Fruit fly (Drosophila melanogaster) whole organism, embryonic: ENCODE data around the gene UbcE2H.

ENCODE experiments used
- Antp ChIP-seq: fragments of 200-800 bp; sonication (Bioruptor generic); optimal IDR thresholded peaks from 3 replicates; lab custom pipeline; 2016; ENCODE audit warnings: missing biosample characterization, missing genetic modification characterization
- CG10274 ChIP-seq: fragments of 200-800 bp; sonication (Bioruptor generic); optimal IDR thresholded peaks from 3 replicates; lab custom pipeline; 2017; ENCODE audit warnings: missing biosample characterization, mild to moderate bottlenecking, missing genetic modification characterization
- CG10565 ChIP-seq: fragments of 200-800 bp; sonication (Bioruptor generic); optimal IDR thresholded peaks from 3 replicates; lab custom pipeline; 2016; ENCODE audit warnings: missing biosample characterization, mild to moderate bottlenecking, missing genetic modification characterization
- CG11723 ChIP-seq: fragments of 200-800 bp; sonication (Bioruptor generic); optimal IDR thresholded peaks from 2 replicates; lab custom pipeline; 2017; ENCODE audit warnings: missing biosample characterization, mild to moderate bottlenecking, missing genetic modification characterization
- CG15011 ChIP-seq: fragments of 200-800 bp; sonication (Bioruptor generic); optimal IDR thresholded peaks from 3 replicates; lab custom pipeline; 2018; ENCODE audit warnings: missing biosample characterization, mild to moderate bottlenecking, missing genetic modification characterization
- CG15269 ChIP-seq: fragments of 200-800 bp; sonication (Bioruptor generic); optimal IDR thresholded peaks from 2 replicates; lab custom pipeline; 2018; ENCODE audit warnings: missing biosample characterization, mild to moderate bottlenecking, missing genetic modification characterization, moderate library complexity
- CG16815 ChIP-seq: fragments of 200-800 bp; sonication (Bioruptor generic); optimal IDR thresholded peaks from 3 replicates; lab custom pipeline; 2017; ENCODE audit warnings: missing biosample characterization, mild to moderate bottlenecking, missing genetic modification characterization
- CG16863 ChIP-seq: fragments of 200-800 bp; sonication (Bioruptor generic); optimal IDR thresholded peaks from 3 replicates; lab custom pipeline; 2016; ENCODE audit warnings: missing biosample characterization, missing genetic modification characterization
- CG1832 ChIP-seq: fragments of 200-800 bp; sonication (Bioruptor generic); optimal IDR thresholded peaks from 2 replicates; lab custom pipeline; 2017; ENCODE audit warnings: missing biosample characterization, mild to moderate bottlenecking, missing genetic modification characterization, inconsistent platforms
- CG18619 ChIP-seq: fragments of 200-800 bp; sonication (Bioruptor generic); optimal IDR thresholded peaks from 3 replicates; lab custom pipeline; 2017; ENCODE audit warnings: missing biosample characterization, mild to moderate bottlenecking, missing genetic modification characterization
- CG33557 ChIP-seq: fragments of 200-800 bp; sonication (Bioruptor generic); optimal IDR thresholded peaks from 2 replicates; lab custom pipeline; 2019; ENCODE audit warnings: missing biosample characterization, mild to moderate bottlenecking, missing genetic modification characterization, moderate library complexity
- CG34224 ChIP-seq: fragments of 200-800 bp; sonication (Bioruptor generic); IDR thresholded peaks from 3 replicates; pipeline ENCODE4 v1.3.6; 2022; ENCODE audit warnings: missing biosample characterization, missing genetic modification characterization; ENCODE audit not compliant: partially characterized antibody
- CG3847 ChIP-seq: fragments of 200-800 bp; sonication (Bioruptor generic); IDR thresholded peaks from 2 replicates; pipeline ENCODE4 v1.3.6; 2022; ENCODE audit warnings: missing biosample characterization, missing genetic modification characterization
- CG4617 ChIP-seq: fragments of 200-800 bp; sonication (Bioruptor generic); optimal IDR thresholded peaks from 3 replicates; lab custom pipeline; 2016; ENCODE audit warnings: missing biosample characterization, missing genetic modification characterization, borderline replicate concordance
- CG9437 ChIP-seq: fragments of 200-800 bp; sonication (Bioruptor generic); optimal IDR thresholded peaks from 2 replicates; lab custom pipeline; 2018; ENCODE audit warnings: missing biosample characterization, mild to moderate bottlenecking, missing genetic modification characterization
- CG9817 ChIP-seq: fragments of 200-800 bp; sonication (Bioruptor generic); optimal IDR thresholded peaks from 2 replicates; lab custom pipeline; 2018; ENCODE audit warnings: missing biosample characterization, mild to moderate bottlenecking, missing genetic modification characterization, moderate library complexity
- D ChIP-seq, 2 experiments: fragments of 200-800 bp in 1 of 2; fragments of >200 bp in 1 of 2; sonication (Bioruptor generic) in 1 of 2; optimal IDR thresholded peaks; 2 replicates in 1 of 2; 3 replicates in 1 of 2; lab custom pipeline; 2017; ENCODE audit warnings: mild to moderate bottlenecking in 1 of 2, missing biosample characterization in 1 of 2, missing genetic modification characterization in 1 of 2, missing genetic modification reagents in 1 of 2
- Dbx ChIP-seq: fragments of 200-800 bp; sonication (Bioruptor generic); IDR thresholded peaks from 3 replicates; pipeline ENCODE4 v1.3.6; 2022; ENCODE audit warnings: missing biosample characterization, missing genetic modification characterization
- Elba2 ChIP-seq: fragments of 200-800 bp; sonication (Bioruptor generic); optimal IDR thresholded peaks from 3 replicates; lab custom pipeline; 2016; ENCODE audit warnings: missing biosample characterization, missing genetic modification characterization
- Fer3 ChIP-seq: fragments of 200-800 bp; sonication (Bioruptor generic); optimal IDR thresholded peaks from 2 replicates; lab custom pipeline; 2018; ENCODE audit warnings: missing biosample characterization, mild to moderate bottlenecking, missing genetic modification characterization, moderate library complexity
- MESR4 ChIP-seq: fragments of 200-800 bp; sonication (Bioruptor generic); optimal IDR thresholded peaks from 2 replicates; lab custom pipeline; 2018; ENCODE audit warnings: missing biosample characterization, mild to moderate bottlenecking, missing genetic modification characterization, moderate library complexity
- Meics ChIP-seq: fragments of 200-800 bp; sonication (Bioruptor generic); optimal IDR thresholded peaks from 2 replicates; lab custom pipeline; 2017; ENCODE audit warnings: missing biosample characterization, mild to moderate bottlenecking, missing genetic modification characterization
- Pdp1 ChIP-seq, 2 experiments: fragments of 200-800 bp; sonication (Bioruptor generic); optimal IDR thresholded peaks; 3 replicates each; lab custom pipeline; 2016; ENCODE audit warnings: missing biosample characterization in 2 of 2, missing genetic modification characterization in 2 of 2, mild to moderate bottlenecking in 1 of 2, moderate library complexity in 1 of 2
- Rfx ChIP-seq: fragments of 200-800 bp; sonication (Bioruptor generic); IDR thresholded peaks from 2 replicates; pipeline ENCODE4 v1.3.6; 2022; ENCODE audit warnings: missing biosample characterization, missing genetic modification characterization
- Scr ChIP-seq: fragments of 200-800 bp; sonication (Bioruptor generic); IDR thresholded peaks from 2 replicates; pipeline ENCODE4 v1.3.6; 2022; ENCODE audit warnings: missing biosample characterization, missing genetic modification characterization; ENCODE audit not compliant: partially characterized antibody
- Sin3A ChIP-seq: fragments of >200 bp; optimal IDR thresholded peaks from 2 replicates; lab custom pipeline; 2018
- Sox100B ChIP-seq: fragments of 200-800 bp; sonication (Bioruptor generic); optimal IDR thresholded peaks from 3 replicates; lab custom pipeline; 2018; ENCODE audit warnings: missing biosample characterization, mild to moderate bottlenecking, missing genetic modification characterization
- YL-1 ChIP-seq: fragments of 200-800 bp; sonication (Bioruptor generic); optimal IDR thresholded peaks from 3 replicates; lab custom pipeline; 2017; ENCODE audit warnings: missing biosample characterization, mild to moderate bottlenecking, missing genetic modification characterization
- ab ChIP-seq: fragments of 200-800 bp; sonication (Bioruptor generic); optimal IDR thresholded peaks from 2 replicates; lab custom pipeline; 2016; ENCODE audit warnings: missing biosample characterization, missing genetic modification characterization
- abd-A ChIP-seq: fragments of 200-800 bp; sonication (Bioruptor generic); optimal IDR thresholded peaks from 3 replicates; lab custom pipeline; 2019; ENCODE audit warnings: missing biosample characterization, mild to moderate bottlenecking, missing genetic modification characterization, moderate library complexity
- ase ChIP-seq: fragments of 200-800 bp; sonication (Bioruptor generic); IDR thresholded peaks from 3 replicates; pipeline ENCODE4 v1.3.6; 2022; ENCODE audit warnings: missing biosample characterization, missing genetic modification characterization
- bbx ChIP-seq: fragments of 200-800 bp; sonication (Bioruptor generic); IDR thresholded peaks from 2 replicates; pipeline ENCODE4 v1.3.6; 2022; ENCODE audit warnings: missing biosample characterization, missing genetic modification characterization; ENCODE audit not compliant: partially characterized antibody
- eve ChIP-seq, 2 experiments: fragments of >200 bp; optimal IDR thresholded peaks; 2 replicates each; lab custom pipeline; 2017; ENCODE audit warnings: missing biosample characterization in 2 of 2, missing genetic modification characterization in 2 of 2
- kay ChIP-seq: fragments of 200-800 bp; sonication (Bioruptor generic); optimal IDR thresholded peaks from 2 replicates; lab custom pipeline; 2016; ENCODE audit warnings: missing biosample characterization, missing genetic modification characterization
- knrl ChIP-seq: fragments of 200-800 bp; sonication (Bioruptor generic); IDR thresholded peaks from 3 replicates; pipeline ENCODE4 v1.3.6; 2022; ENCODE audit warnings: missing biosample characterization, missing genetic modification characterization; ENCODE audit not compliant: partially characterized antibody
- lov ChIP-seq, 2 experiments: fragments of 200-800 bp in 1 of 2; fragments of >200 bp in 1 of 2; sonication (Bioruptor generic) in 1 of 2; IDR thresholded peaks in 1 of 2; optimal IDR thresholded peaks in 1 of 2; 2 replicates in 1 of 2; 3 replicates in 1 of 2; pipeline versions ENCODE4 v1.3.6 to Lab custom; 2017 to 2022; ENCODE audit warnings: missing biosample characterization in 1 of 2, missing genetic modification characterization in 1 of 2
- maf-S ChIP-seq: fragments of 200-800 bp; sonication (Bioruptor generic); optimal IDR thresholded peaks from 2 replicates; lab custom pipeline; 2016; ENCODE audit warnings: missing biosample characterization, missing genetic modification characterization
- mam ChIP-seq: fragments of 200-800 bp; sonication (Bioruptor generic); optimal IDR thresholded peaks from 3 replicates; lab custom pipeline; 2016; ENCODE audit warnings: missing biosample characterization, missing genetic modification characterization
- prd ChIP-seq, 3 experiments: fragments of >200 bp in 2 of 3; fragments of 200-800 bp in 1 of 3; sonication (Bioruptor generic) in 1 of 3; optimal IDR thresholded peaks in 2 of 3; IDR thresholded peaks in 1 of 3; 2 replicates in 2 of 3; 3 replicates in 1 of 3; pipeline versions ENCODE4 v1.3.6 to Lab custom; 2017 to 2022; ENCODE audit warnings: missing biosample characterization in 1 of 3, missing genetic modification characterization in 1 of 3
- ro ChIP-seq: fragments of 200-800 bp; sonication (Bioruptor generic); IDR thresholded peaks from 2 replicates; pipeline ENCODE4 v1.3.6; 2022; ENCODE audit warnings: missing biosample characterization, missing genetic modification characterization
- row ChIP-seq: fragments of 200-800 bp; sonication (Bioruptor generic); IDR thresholded peaks from 3 replicates; pipeline ENCODE4 v1.3.6; 2022; ENCODE audit warnings: missing biosample characterization, missing genetic modification characterization
- stwl ChIP-seq: fragments of 200-800 bp; sonication (Bioruptor generic); optimal IDR thresholded peaks from 3 replicates; lab custom pipeline; 2018; ENCODE audit warnings: missing biosample characterization, mild to moderate bottlenecking, missing genetic modification characterization, moderate library complexity
- tap ChIP-seq: fragments of 200-800 bp; optimal IDR thresholded peaks from 3 replicates; lab custom pipeline; 2019; ENCODE audit warnings: missing biosample characterization, mild to moderate bottlenecking, missing genetic modification characterization, moderate library complexity
- tna ChIP-seq: fragments of 200-800 bp; sonication (Bioruptor generic); IDR thresholded peaks from 2 replicates; pipeline ENCODE4 v1.3.6; 2022; ENCODE audit warnings: missing biosample characterization, missing genetic modification characterization; ENCODE audit not compliant: partially characterized antibody
- trh ChIP-seq: fragments of 200-800 bp; sonication (Bioruptor generic); optimal IDR thresholded peaks from 2 replicates; lab custom pipeline; 2016; ENCODE audit warnings: missing biosample characterization, missing genetic modification characterization
- zf30C ChIP-seq: fragments of 200-800 bp; sonication (Bioruptor generic); optimal IDR thresholded peaks from 3 replicates; lab custom pipeline; 2018; ENCODE audit warnings: missing biosample characterization, mild to moderate bottlenecking, missing genetic modification characterization

Gene UbcE2H

DNA sequence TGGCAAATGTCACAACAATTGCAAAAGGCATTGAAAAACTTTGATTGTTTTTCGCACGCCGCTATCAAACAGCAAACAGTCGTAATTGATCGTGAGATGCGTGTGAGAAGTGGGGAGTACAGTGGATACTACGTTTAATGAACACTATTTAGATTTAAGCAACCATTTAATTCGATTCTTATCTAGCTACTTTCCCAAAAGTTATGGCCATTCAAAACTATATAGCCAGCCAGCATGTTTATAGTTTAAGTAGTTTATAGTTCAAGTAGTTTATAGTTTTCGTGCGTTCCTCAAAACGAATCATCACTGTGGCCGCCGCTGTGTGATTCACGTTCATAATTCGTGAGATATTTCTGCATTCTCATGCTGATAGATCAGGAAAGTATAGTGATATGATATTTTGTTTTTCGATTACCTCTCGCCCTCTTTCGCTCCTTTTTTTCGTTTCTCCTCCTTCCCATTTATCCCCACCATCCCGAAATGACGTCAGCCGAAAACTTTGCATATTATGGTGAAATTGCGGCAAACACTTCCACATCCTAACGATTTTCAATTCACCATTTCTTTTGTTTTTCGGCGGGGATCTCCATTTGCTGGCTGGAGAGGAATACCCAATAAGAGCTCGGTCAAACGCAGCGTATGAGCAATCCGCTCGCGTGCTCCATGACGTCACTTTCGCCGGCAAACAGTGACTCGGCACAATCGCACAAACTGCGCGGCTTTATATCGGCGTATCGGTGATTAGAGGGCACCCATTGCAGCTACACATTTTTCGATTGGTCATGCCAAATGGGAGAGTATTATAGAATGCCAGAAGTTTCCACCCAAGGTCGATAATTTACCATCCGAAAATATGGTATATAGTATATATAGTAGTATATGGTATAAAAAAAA lies 19.8 kb upstream of the UbcE2H start (continued):
- TF ChIP-seq Sox100B (peak; percentile 4), trh (GFP tag; lab: Kevin White, UChicago) (no peak), bbx (no peak), CG33557 (GFP tag; lab: Kevin White, UChicago) (no peak), Sin3A (lab: Kevin White, UChicago) (no peak), eve (GFP tag; optimal IDR thresholded peaks at IDR 0.05; lab: Kevin White, UChicago) (no peak), Rfx (GFP tag; lab: Robert Waterston, UW) (peak; percentile 87), CG18619 (GFP tag; lab: Kevin White, UChicago) (peak; percentile 55), kay (GFP tag; lab: Kevin White, UChicago) (no peak), CG16815 (no peak), Elba2 (no peak), zf30C (no peak), D (optimal IDR thresholded peaks at IDR 0.05; lab: Kevin White, UChicago) (no peak), D (GFP tag; optimal IDR thresholded peaks at IDR 0.05; lab: Kevin White, UChicago) (no peak), row (GFP tag; lab: Robert Waterston, UW) (peak; percentile 85), Fer3 (peak; percentile 82), CG1832 (no peak), maf-S (GFP tag; lab: Kevin White, UChicago) (peak; percentile 67), CG15269 (peak; percentile 80), stwl (tag; lab: Kevin White, UChicago) (no peak), CG16863 (GFP tag; lab: Kevin White, UChicago) (peak; percentile 40), CG9817 (tag; lab: Kevin White, UChicago) (peak; percentile 71), lov (optimal IDR thresholded peaks at IDR 0.05; lab: Kevin White, UChicago) (no peak), lov (GFP tag; IDR thresholded peaks at IDR 0.05; lab: Robert Waterston, UW) (no peak), knrl (GFP tag; lab: Robert Waterston, UW) (no peak), CG10565 (no peak), Pdp1 (GFP tag; optimal IDR thresholded peaks at IDR 0.05; lab: Kevin White, UChicago) (peak; percentile 22 to 30), abd-A (tag; lab: Kevin White, UChicago) (no peak), CG9437 (GFP tag; lab: Kevin White, UChicago) (no peak), CG10274 (GFP tag; lab: Kevin White, UChicago) (peak; percentile 38), ro (GFP tag; lab: Robert Waterston, UW) (no peak), CG4617 (GFP tag; lab: Kevin White, UChicago) (no peak), ase (GFP tag; lab: Robert Waterston, UW) (no peak), ab (GFP tag; lab: Kevin White, UChicago) (no peak), MESR4 (GFP tag; lab: Kevin White, UChicago) (no peak), Dbx (GFP tag; lab: Robert Waterston, UW) (peak; percentile 84), tna (no peak), prd (optimal IDR thresholded peaks at IDR 0.05; lab: Kevin White, UChicago) (no peak), prd (GFP tag; IDR thresholded peaks at IDR 0.05; lab: Robert Waterston, UW) (peak; percentile 47; the same call in 2 of the 3 replicates), CG11723 (GFP tag; lab: Kevin White, UChicago) (no peak), Antp (peak; percentile 11), Scr (GFP tag; lab: Robert Waterston, UW) (no peak), tap (tag; lab: Kevin White, UChicago) (peak; percentile 30), mam (peak; percentile 74), CG34224 (GFP tag; lab: Robert Waterston, UW) (no peak), Meics (GFP tag; lab: Kevin White, UChicago) (peak; percentile 80), YL-1 (no peak), CG15011 (GFP tag; lab: Kevin White, UChicago) (peak; percentile 43), CG3847 (GFP tag; lab: Robert Waterston, UW) (peak; percentile 43; the same call in 1 of the 2 replicates)
